Worm (Caenorhabditis elegans) whole organism, L3 larva: ENCODE measurements around the gene atg-10.

Experiments used
- ama-1 ChIP-seq: fragments of 150-350 bp; optimal IDR thresholded peaks from 2 replicates; lab custom pipeline; 2018
- nhr-76 ChIP-seq: fragments of 150-350 bp; sonication (generic microtip); optimal IDR thresholded peaks from 5 replicates; lab custom pipeline; 2014; ENCODE audit warnings: missing biosample characterization, missing genetic modification characterization
- ztf-4 ChIP-seq: fragments of 150-350 bp; optimal IDR thresholded peaks from 2 replicates; lab custom pipeline; 2014; ENCODE audit warnings: missing biosample characterization, missing genetic modification characterization

DNA sequence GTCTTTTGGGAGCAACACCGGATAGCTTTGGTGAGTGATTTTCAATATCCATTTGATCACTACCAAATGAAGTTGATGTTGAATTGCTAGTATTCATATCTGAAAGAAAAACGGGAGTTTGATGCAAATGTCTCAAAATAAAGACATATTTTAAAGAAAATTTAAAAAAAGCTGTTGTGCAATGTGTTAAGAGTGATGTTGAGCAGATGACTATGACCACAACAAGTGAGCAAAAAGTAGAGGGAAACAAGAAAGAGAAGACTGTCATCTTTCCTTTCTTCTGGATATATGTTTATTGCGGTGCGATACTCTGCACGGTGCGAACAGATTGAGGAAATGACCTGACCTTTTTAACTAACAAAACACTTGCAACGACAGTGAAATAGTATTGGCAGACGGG lies 35.5 kb upstream of the atg-10 start, which contains the start of gene T22C8.4:
- TF ChIP-seq ztf-4 (tag; lab: Kevin White, UChicago): no peak
- TF ChIP-seq ama-1 (lab: Kevin White, UChicago): no peak
- no peak for TF ChIP-seq nhr-76
